Fruit fly (Drosophila melanogaster) S2 (cell line): ENCODE results near the gene defl.

Experiments
- CG8478 ChIP-seq: fragments of >200 bp; optimal IDR thresholded peaks from 2 replicates; lab custom pipeline; 2018
- CTCF ChIP-seq, 2 experiments: fragments of >200 bp; optimal IDR thresholded peaks; 2 replicates each; lab custom pipeline; 2018

DNA sequence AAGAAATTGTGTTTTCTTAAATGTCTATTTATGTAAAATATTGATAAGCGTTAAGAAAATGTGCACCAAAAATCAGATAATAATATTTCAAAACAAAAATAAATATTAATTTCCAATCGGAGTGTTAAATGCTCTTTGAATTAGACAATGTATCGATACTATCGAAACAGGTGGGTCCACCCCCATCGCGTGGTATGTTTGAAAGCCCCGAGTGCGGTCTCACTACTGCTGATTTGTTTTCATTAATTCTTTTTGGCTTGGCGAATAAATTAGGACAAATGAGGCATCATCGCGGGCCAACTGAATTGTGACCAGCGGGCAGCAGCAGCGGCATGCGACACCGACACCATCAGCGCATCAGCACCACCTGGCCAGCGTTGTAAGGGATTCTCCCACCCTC is 3.5 kb downstream of the defl start, which contains the start of gene Naa60:
- TF ChIP-seq CG8478 (lab: Kevin White, UChicago) (no peak), CTCF (optimal IDR thresholded peaks at IDR 0.05; lab: Kevin White, UChicago) (peak in 1 of 2 experiments; percentile 29)
